Fruit fly (Drosophila melanogaster): Measurements from ENCODE around the gene CG8086.
A peak's percentile ranks its signal among the peaks of the same experiment; 100 is the strongest.

- TF ChIP-seq Ets65A (GFP tag) (no peak), CG12071 (GFP tag; optimal IDR thresholded peaks at IDR 0.05) (no peak), nerfin-2 (GFP tag; IDR thresholded peaks at IDR 0.05; ENCODE audit: partially characterized antibody) (peak; percentile 78), Drgx (GFP tag; IDR thresholded peaks at IDR 0.05) (no peak), CG9797 (GFP tag; optimal IDR thresholded peaks at IDR 0.05) (no peak), cato (GFP tag; optimal IDR thresholded peaks at IDR 0.05; ENCODE audit: borderline replicate concordance) (no peak), sr (GFP tag; IDR thresholded peaks at IDR 0.05) (no peak)
Observed at dm6 chr2L:8305409-8305808, 48.1 kb upstream of the CG8086 start, which contains the start of gene CG7840.

Measured in whole organism, embryonic.